Worm (Caenorhabditis elegans) whole organism, dauer: Measurements from ENCODE around the gene pgph-3.
"Not testable (repeated sequence)": the region's sequence is repeated elsewhere in the genome, so short reads cannot be mapped to it uniquely, and the experiment has no call there.

Experiments used
- unc-62 ChIP-seq: sonication (generic microtip); optimal IDR thresholded peaks from 2 replicates; lab custom pipeline; 2017; ENCODE audit warnings: missing biosample characterization, missing genetic modification reagents, missing genetic modification characterization

The pgph-3 gene

DNA sequence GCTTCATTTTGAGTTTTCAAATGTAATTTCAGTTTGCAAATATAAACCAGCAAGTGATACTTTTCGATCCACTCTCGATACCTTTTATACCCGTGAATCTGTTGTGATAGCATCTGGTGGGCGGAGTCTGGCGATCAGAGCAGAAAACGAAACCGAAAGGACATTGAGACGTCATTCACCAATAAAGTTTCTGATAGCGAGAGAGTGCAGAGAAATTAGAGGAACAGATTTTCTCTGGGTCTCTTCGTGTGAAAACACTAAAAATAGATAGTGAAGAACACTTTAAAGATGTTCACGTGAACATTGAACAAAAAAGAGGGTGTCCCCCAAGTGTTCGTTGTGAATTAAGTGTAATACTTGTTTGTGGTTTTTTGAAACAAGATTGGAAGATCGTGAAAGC lies at the start of gene pgph-3:
Gene pgph-3 (minus strand): TSS at position 60 of the 400 bp plus-strand sequence.
- no peak for TF ChIP-seq unc-62 (GFP tag; lab: Kevin White, UChicago)

DNA sequence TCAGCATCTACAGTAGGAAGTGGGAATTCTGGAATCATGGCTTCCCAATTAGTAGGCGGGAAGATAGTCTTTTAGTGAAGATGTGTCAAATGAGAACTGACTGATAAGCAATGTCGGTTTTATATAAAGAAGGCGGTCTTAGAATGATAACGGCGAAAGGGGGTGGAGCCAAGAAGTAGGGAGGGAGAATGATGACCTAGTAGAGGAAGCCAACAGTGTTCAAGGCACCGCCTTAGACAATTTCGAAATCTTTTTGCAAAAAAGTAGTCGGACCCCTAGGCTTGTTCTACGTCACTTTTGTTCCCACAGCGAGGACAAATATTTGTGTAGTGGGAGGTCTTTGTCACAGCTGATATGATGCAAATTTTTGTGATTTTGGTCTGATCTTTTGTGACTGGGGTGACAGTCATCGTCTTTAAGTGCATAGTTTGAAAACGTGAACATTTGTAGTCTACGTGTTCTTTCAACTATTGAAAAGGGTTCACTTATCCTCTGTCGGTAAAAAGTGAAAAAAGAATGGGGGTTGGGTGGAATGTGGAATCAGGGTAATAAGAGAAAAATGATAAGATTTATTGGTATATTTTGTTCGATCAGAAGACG lies 49.5 kb upstream of the pgph-3 start, which contains the start of gene ZC250.4:
Gene ZC250.4 (minus strand): TSS at position 78 of the 600 bp plus-strand sequence.
- TF ChIP-seq unc-62 (GFP tag; lab: Kevin White, UChicago) = no peak

DNA sequence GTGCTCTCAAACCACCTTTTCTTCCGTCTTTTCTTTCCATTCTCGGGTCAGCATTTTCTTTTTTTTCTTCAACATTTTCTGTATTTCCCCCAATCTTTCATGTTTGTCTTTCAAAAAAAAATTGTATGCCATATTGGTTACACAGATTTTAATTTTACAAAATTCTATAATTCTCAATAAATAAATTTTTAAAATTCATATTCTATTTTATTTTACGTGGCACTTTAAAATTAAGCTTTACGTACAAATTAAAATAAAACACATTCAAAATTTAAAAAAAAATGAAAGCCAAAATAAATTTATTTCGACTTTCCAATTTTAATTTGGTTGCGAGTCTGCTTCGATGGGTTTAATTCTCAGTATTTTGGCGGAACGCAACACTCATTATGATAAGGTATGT lies 41.8 kb upstream of the pgph-3 start, which contains the start of gene ZC250.5:
Gene ZC250.5 (plus strand): TSS at position 301 of the 400 bp plus-strand sequence.
- no peak for TF ChIP-seq unc-62 (GFP tag; lab: Kevin White, UChicago)

DNA sequence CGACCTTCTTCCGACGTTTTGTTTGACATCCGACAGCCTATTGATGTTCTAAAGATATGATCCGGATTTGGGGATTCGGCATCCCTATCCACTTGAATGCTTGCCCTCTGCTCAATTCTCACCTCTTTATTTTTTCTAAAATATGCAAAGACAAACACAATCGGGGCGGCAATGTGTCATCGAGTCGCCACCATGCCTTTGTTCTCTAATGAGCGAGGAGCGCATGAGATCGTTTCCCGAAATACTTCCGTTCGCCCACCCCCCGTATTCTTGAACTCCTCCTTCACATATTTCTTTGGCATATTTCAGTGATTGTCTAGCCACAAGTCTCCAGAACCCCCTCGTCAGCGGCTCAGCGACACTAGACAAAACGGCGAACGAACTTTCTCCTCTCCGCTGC lies 35.7 kb upstream of the pgph-3 start, which contains the start of gene cyn-17:
Gene cyn-17 (plus strand): TSS at position 301 of the 400 bp plus-strand sequence.
- no peak for TF ChIP-seq unc-62 (GFP tag; lab: Kevin White, UChicago)

DNA sequence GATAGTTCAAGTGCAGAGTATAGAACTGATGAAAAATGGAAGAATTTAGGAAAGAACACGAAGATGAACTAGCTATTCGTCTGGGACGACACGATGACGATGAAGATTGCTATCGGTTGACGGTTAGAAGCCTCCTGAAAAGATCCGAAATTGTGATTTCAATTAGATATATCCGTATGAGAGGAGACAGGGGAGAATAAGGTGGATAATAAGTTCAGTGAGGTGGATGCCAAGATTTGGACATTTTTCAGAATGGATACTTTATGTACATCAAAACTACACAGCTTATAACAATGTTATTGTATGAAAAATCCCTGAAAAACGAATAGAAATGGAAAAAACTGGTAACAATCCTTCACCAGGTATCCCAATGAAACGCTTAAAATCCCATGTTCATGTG lies 34.5 kb upstream of the pgph-3 start, which contains the start of gene nstp-3:
Gene nstp-3 (minus strand): TSS at position 101 of the 400 bp plus-strand sequence.
- TF ChIP-seq unc-62 (GFP tag; lab: Kevin White, UChicago) = no peak

DNA sequence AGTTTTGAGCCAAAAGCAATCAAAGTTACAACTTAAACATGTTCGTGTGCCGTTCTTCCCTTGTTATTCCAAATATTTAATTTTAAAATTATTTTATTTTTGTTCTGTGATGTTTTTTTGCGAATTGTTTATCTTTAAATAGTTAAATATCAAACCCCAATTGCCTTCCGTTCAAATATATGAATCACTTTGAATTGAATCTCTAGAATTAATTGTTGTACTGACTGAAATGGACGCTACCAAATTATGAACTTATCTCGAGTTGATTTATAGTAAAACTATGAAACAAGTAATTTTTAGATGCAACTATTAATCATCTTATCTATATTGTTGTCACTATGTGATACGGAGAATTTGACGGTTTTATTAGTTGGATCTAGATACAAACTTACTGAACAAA lies 28.4 kb upstream of the pgph-3 start, which contains the start of gene ZC250.2:
Gene ZC250.2 (plus strand): TSS at position 301 of the 400 bp plus-strand sequence.
- TF ChIP-seq unc-62 (GFP tag; lab: Kevin White, UChicago) = no peak

DNA sequence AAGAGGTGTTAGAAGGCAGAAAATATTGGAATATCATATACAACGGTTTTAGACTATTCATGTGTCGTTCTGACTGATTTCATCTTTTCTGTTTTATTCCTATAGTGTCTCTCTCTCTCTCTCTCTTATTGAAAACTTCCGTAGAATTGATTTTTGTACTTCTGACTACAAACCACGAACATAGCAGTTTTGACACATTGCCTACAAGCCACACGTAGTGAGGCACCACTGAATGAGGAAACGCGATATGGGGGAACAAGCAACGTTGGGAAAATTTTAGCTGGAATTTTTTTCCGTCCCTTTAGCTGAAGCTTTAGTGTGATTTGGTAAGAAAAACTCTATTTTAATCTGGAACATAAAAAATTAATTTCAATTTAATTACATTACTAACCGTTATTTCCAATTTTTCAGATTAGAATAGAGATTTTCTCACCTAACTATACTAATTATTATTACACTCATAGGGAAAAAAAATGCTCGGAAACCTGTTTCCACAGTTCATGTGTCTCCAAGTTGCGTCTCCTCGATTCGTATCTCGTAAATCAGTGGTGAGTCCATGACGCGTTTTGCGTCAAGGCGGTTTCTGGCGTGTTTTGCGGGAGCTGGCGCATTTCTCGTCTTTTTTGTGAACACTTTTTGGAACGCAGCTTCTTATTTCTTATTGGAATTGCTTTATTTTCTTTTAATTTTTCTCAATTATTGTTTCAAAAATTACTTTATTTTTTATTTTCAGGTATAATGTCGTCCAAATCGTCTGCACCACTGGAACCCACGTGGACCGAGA lies 27.0 kb upstream of the pgph-3 start, which contains the start of the genes nhr-142 and F44E7.9:
Gene nhr-142 (minus strand): TSS at position 57 of the 784 bp plus-strand sequence.
Gene F44E7.9 (plus strand): TSS at position 734 of the 784 bp plus-strand sequence.
- no peak for TF ChIP-seq unc-62 (GFP tag; lab: Kevin White, UChicago)

DNA sequence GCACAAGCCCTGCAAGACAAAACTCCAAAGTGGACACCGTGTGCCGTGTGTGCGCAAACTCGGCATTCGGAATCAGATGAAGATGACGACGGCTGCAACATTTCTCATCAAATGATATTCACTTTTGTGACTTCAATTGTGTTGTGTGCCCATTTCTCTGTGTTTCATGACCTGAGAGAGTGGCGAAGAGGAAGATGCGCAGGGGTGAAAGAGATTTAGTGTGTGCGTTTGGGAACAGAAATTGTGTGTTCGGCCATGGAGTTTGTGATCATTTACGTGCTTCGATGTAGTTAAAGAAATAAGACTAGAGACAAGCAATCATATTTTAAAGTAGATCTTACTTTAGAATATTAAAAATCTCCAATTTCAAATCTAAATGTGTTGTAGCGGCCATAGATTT lies 25.0 kb upstream of the pgph-3 start:
- no peak for TF ChIP-seq unc-62 (GFP tag; lab: Kevin White, UChicago)

DNA sequence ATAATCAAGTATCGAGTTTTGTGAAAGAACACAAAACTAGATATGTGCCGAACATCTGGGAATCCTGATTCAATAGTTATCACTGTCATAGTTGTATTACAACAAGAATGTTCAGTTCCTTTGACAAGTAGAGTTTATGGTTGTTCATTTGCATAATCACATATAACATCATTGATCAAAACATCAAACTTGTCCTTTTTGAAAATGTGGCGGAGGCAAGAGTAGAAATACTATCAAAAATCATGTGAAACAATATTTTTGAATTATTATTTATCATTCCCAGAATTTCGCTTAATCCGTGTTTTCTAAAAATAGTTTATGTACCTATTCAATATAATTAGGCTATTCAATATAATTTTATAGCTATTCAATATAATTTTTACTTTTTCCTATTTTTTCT lies 21.7 kb upstream of the pgph-3 start, which contains the start of gene F44E7.7:
Gene F44E7.7 (minus strand): TSS at position 101 of the 400 bp plus-strand sequence.
- no peak for TF ChIP-seq unc-62 (GFP tag; lab: Kevin White, UChicago)

DNA sequence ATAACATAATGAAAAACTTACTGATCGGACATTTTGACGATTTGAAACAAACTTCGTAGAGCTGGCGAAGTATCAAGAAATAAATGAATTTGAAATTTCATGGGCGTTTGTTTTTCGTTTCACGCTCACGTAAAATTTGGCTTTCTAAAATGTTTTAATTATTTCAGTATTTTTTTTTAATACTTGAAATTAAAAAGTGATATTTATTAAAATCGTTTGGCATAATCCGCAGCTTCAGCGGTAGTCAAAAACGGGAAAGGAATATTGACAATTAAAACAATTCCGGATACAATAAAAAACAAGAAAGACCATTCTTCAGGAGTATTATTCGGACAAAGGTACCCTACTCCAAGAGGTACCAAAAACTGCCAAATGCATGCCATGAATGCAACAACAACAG lies 19.0 kb upstream of the pgph-3 start, which contains the start of gene fbxa-183:
Gene fbxa-183 (minus strand): TSS at position 101 of the 400 bp plus-strand sequence.
- TF ChIP-seq unc-62 (GFP tag; lab: Kevin White, UChicago) = no peak

DNA sequence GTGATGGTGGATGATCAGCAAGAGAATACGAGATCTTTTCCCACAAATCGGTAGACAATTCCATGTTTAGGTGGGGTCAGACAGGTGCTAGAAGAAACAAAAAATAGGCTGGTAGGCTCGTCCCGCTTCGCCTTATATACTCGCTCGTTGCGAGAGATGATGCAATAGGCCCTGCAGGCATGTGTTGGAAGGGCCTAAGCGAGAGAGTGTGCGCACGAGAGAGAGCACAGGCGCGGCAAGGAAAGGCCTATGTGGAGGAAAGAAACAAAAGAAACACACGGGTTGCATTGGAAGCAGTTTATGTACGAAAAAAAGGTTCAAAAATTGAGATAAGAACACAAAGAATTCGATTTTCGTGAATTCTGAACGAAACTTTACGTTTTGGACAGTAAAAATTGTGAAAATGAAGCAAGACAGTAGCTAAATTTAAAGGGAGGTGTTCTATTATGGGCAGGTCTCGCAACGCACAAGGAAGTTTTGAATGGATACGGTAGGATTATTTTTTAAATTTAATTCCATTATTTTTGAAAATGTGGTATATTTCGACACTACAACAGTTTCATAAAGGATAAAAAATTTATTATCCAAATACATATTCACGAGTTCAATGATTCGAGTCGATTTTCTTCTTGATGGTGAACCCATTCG lies 17.2 kb upstream of the pgph-3 start, which contains the start of gene F44E7.5:
Gene F44E7.5 (minus strand): TSS at position 210 of the 648 bp plus-strand sequence.
- TF ChIP-seq unc-62 (GFP tag; lab: Kevin White, UChicago) = no peak

DNA sequence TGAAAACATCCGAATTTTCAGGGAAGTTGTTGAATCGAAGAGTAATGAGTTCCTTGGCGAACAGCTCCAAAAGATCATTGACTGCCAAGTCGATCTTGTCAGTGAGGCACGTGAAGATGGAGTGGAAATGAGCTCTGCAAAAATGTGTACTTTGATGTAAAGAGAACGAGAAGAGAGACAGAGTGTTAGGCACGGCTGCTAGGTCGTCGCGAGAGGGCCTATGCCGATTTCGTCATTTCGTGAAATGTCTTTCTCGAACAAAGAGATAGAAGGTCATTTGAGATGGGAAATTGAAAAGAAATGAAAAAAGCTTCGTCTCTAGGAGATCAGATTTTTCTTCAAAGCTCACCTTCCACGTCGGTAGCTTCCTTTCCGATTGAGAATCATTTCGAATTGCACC lies 16.3 kb upstream of the pgph-3 start:
- no peak for TF ChIP-seq unc-62 (GFP tag; lab: Kevin White, UChicago)

DNA sequence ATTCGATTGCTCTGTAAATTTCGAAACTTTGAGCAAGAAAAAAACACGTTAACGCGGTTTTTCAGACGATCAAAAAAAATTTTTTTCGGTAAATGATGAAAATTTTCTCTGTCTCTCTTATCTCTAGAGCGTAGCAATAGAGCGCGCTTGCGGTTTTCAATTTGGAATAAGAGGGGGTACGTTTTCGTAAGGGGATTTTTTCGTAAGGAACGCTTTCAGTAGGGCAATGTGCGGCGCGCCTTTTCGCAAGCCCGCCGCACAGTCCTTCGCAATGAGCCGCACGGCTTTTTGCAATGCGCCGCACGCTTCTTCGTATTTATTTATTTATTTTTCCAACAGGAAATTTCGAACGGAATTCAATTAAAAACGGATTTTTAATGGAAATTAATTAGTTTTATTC lies 13.3 kb upstream of the pgph-3 start, which contains the start of gene F44E7.4:
Gene F44E7.4 (minus strand): TSS at position 13 of the 400 bp plus-strand sequence.
- not testable (repeated sequence) for TF ChIP-seq unc-62 (GFP tag; lab: Kevin White, UChicago)

DNA sequence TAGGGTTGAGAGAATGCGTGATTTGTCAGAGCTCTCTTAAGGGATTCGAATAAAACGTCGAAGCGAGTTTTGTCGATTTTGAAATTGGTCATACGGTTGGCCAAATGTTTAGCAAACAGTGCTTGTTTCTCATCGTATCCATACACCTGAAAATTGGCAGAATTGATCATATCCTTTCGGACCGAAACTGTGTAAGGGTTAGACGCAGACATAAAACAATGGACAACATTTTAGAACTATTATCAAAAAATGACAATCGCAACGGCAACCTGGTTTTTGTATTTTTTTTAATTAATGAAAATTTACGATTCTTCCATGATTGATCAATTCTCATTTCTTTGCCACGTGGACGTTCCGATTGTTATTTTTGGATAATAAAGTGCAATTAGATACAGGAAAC lies 10.5 kb upstream of the pgph-3 start:
- TF ChIP-seq unc-62 (GFP tag; lab: Kevin White, UChicago) = no peak

DNA sequence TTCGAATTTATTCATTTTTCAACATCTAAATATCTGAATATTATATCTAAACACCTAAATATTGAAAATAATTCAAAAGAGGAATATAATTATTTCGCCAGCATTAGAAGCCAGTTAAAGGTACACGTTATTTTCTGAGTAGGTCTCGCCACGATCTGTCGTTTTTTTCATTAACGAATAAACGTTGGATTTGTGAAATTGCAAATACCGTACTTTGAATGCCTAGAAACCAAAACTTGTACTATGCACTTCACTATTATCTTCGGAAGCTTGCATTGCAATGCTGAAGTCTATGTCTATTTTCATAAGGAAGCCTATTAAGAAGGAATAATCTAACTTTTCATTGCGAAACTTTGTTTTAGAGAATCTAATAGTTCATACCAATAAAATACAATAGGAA lies 8.9 kb upstream of the pgph-3 start:
- no peak for TF ChIP-seq unc-62 (GFP tag; lab: Kevin White, UChicago)
